Worm (Caenorhabditis elegans): ENCODE data around the gene ttr-2.

ttr-2 gene

DNA sequence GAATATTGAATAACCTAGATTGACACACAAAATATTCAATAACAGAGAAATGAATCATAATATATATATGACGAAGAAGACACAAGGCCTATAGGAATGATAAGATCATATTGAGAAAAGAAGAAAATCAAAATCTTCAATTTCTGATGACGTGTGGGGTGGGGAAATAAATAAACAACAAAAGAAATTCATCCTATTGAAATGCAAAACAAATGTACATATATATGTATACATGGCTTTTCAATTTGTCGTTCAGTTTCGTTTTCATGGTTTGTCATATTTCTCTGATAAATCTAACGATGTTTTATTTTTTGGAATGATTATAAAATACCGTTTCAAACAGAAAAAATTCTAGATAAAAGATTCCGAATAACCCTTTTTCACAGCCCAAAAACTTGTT, 919 bp upstream of the ttr-2 start, which contains the start of gene ttr-3 (continued):
- TF ChIP-seq snpc-1.1 (tag; optimal IDR thresholded peaks at IDR 0.05; ENCODE audit: insufficient read depth) (no peak), ama-1 (optimal IDR thresholded peaks at IDR 0.05) (no peak), ama-1 (GFP tag; optimal IDR thresholded peaks at IDR 0.05) (no peak), him-1 (tag; optimal IDR thresholded peaks at IDR 0.05) (no peak), ztf-25 (GFP tag; IDR thresholded peaks at IDR 0.05) (no peak), lin-35 (GFP tag; optimal IDR thresholded peaks at IDR 0.05) (no peak)

DNA sequence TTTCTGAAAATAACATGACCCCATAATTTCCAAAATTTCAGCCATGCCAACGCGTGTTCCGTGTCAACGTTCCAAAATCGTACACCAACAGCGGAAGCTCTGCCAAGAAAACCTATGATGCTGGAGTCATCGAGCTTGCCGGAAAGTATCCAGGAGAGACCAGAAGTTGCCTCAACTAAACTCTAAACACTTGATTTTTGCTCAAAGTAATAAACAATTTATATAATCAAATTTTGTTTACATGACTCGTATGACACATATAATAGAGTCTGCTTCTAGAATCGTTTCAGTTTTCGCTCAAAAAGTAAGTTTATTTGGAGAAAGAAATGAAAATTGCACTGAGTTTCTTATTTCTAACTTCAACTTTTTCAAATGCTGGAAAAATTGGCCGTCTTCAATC, 1.2 kb downstream of the ttr-2 start, which contains the start of gene ttr-1:
ttr-1 (plus strand) TSS at position 301 of the 400 bp plus-strand sequence.
- TF ChIP-seq athp-1 (tag; optimal IDR thresholded peaks at IDR 0.05) = no peak
- peak; percentile 48 for TF ChIP-seq ama-1 (optimal IDR thresholded peaks at IDR 0.05)
- no peak for TF ChIP-seq ama-1 (GFP tag; optimal IDR thresholded peaks at IDR 0.05)

DNA sequence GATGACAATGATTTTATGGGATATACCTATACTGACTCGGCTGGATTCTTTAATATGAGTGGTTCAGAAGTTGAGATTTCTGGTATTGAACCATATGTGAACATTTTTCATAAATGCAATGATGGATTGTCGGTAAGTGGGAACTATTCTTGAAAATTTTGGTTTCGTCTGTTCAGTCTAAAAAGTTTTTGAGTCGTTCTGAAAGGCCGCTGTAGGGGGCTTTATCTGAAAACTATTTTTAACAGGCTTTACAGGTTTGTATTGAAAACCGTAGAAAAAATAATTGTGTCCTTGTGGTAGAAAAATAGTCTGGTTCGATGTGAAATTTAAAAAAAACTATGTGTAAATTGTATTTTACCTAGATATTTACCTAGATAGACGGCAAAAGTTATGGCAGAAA, 2.0 kb downstream of the ttr-2 start:
- TF ChIP-seq egrh-3 (GFP tag; IDR thresholded peaks at IDR 0.05) = no peak
- no peak for TF ChIP-seq madf-6 (GFP tag; IDR thresholded peaks at IDR 0.05)
- no peak for TF ChIP-seq madf-8 (GFP tag; conservative IDR thresholded peaks at IDR 0.05)
- no peak for TF ChIP-seq ztf-28 (GFP tag; IDR thresholded peaks at IDR 0.05)

DNA sequence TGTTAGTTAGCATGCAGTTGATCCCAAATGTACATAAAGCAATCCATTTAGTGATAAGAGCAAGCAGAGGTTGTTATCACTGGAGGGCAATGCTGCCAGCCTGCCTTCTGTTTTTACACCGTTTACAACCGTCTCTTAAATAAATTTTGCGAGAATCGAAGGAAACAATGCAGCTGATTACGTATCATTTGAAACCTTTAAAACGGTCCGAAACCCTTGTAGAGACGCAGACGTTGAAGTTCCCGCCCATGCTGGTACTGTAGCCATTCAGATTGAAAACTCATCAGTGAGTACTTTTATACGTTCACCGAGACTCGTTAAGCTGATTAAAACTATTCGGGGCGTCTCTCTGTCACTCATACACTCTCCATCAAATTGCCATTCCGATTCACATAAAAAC, 2.8 kb downstream of the ttr-2 start:
- TF ChIP-seq let-607 (tag; optimal IDR thresholded peaks at IDR 0.05) (peak; percentile 1 to 5), rec-8 (tag; optimal IDR thresholded peaks at IDR 0.05) (no peak), F33H1.4 (GFP tag; IDR thresholded peaks at IDR 0.05) (no peak), B0019.2 (GFP tag; conservative IDR thresholded peaks at IDR 0.05) (no peak), cebp-1 (GFP tag; IDR thresholded peaks at IDR 0.05) (no peak), cebp-1 (tag; optimal IDR thresholded peaks at IDR 0.05) (peak; percentile 20), lsl-1 (GFP tag; optimal IDR thresholded peaks at IDR 0.05) (no peak), attf-6 (GFP tag; IDR thresholded peaks at IDR 0.05) (no peak), egrh-3 (GFP tag; IDR thresholded peaks at IDR 0.05) (no peak), Y53F4B.3 (GFP tag; IDR thresholded peaks at IDR 0.05) (no peak), akir-1 (GFP tag; optimal IDR thresholded peaks at IDR 0.05) (no peak), zim-3 (tag; optimal IDR thresholded peaks at IDR 0.05) (no peak), ZK185.1 (tag; optimal IDR thresholded peaks at IDR 0.05; ENCODE audit: poor library complexity, severe bottlenecking) (no peak), madf-8 (GFP tag; conservative IDR thresholded peaks at IDR 0.05) (no peak), nhr-80 (tag; optimal IDR thresholded peaks at IDR 0.05) (peak; percentile 91), F22D6.2 (tag; optimal IDR thresholded peaks at IDR 0.05) (no peak)

DNA sequence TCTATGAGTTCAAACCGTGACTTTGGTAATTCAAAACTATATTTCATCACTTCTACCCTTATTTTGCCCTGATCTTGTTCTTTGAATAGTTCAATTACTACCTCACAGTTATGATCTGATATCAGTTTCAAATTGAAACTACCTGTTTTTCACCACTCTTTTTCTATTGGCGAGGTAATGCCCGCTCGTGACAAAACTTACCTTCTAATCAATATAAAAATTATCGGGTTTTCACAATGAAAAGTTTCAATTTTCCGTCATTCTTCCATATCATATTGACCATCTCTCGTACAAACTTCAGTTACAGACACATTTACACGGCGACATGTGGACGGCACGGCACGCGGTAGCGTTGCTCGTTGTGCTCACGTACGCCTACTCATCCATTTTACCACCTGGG, 4.5 kb downstream of the ttr-2 start, which contains the start of gene dec-7:
dec-7 (plus strand) TSS at position 308 of the 400 bp plus-strand sequence.
- TF ChIP-seq fkh-3 (tag; optimal IDR thresholded peaks at IDR 0.05) (no peak), sea-2 (GFP tag; IDR thresholded peaks at IDR 0.05) (no peak), atf-7 (tag; optimal IDR thresholded peaks at IDR 0.05) (no peak), cebp-1 (GFP tag; IDR thresholded peaks at IDR 0.05) (no peak), cebp-1 (tag; optimal IDR thresholded peaks at IDR 0.05) (peak; percentile 45), ZK185.1 (tag; optimal IDR thresholded peaks at IDR 0.05; ENCODE audit: poor library complexity, severe bottlenecking) (no peak), mxl-1 (tag; optimal IDR thresholded peaks at IDR 0.05) (no peak), nhr-80 (tag; optimal IDR thresholded peaks at IDR 0.05) (peak; percentile 64)

DNA sequence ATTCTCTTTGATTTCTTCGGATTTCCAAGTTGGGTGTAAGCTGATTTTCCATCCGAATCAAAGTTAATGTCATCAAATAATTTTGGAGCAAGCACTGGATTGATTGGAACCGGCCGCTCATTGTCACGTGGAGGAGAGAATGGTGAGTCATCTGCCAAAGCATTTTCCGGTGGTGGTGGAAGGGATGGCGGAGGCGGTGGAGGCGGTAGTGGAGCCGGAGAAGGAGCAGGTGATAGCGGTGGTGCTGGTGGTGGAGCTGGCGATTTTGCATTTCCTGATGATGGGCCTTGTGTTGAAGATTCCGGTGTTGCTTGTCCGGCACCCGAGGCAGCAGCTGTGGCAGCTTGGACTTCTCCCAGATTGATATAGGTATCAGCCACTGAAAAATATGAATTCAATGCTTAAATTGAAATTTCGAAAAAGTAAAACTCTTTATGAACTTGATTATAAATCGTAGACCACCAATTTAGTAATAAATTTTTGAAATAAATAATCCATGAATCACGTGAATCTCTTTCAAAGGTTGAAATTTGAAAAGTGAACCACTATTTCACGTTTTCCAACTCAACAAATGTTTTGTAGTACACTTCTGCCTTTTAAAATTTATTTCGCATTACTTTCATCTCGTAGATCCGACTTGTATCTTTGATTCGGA, 13.6 kb downstream of the ttr-2 start, which contains the start of the genes K03H1.9 and K03H1.12:
K03H1.9 (minus strand) TSS at position 471 of the 655 bp plus-strand sequence.
K03H1.12 (plus strand) TSS at position 605 of the 655 bp plus-strand sequence.
- peak; percentile 59; the same call in 1 of the 2 replicates for TF ChIP-seq egrh-3 (GFP tag; IDR thresholded peaks at IDR 0.05)
- no peak for TF ChIP-seq tbx-9 (tag; optimal IDR thresholded peaks at IDR 0.05; ENCODE audit: borderline replicate concordance)
- peak; percentile 81 for TF ChIP-seq zfh-2 (GFP tag; conservative IDR thresholded peaks at IDR 0.05)
